Fruit fly (Drosophila melanogaster) whole organism, prepupa: ENCODE data around the gene nis.

Source experiments
- CG10669 ChIP-seq: fragments of 200-800 bp; sonication (Bioruptor generic); optimal IDR thresholded peaks from 3 replicates; lab custom pipeline; 2018; ENCODE audit warnings: missing biosample characterization, mild to moderate bottlenecking, missing genetic modification characterization, moderate library complexity
- CG11294 ChIP-seq: fragments of 200-800 bp; sonication (Bioruptor generic); IDR thresholded peaks from 2 replicates; pipeline ENCODE4 v1.3.6; 2022; ENCODE audit warnings: missing biosample characterization, missing genetic modification characterization
- CG15336 ChIP-seq: fragments of 200-800 bp; sonication (Bioruptor generic); IDR thresholded peaks from 2 replicates; pipeline ENCODE4 v1.3.6; 2022; ENCODE audit warnings: missing biosample characterization, missing genetic modification characterization
- CG1621 ChIP-seq: fragments of 200-800 bp; sonication (Bioruptor generic); optimal IDR thresholded peaks from 3 replicates; lab custom pipeline; 2018; ENCODE audit warnings: missing biosample characterization, mild to moderate bottlenecking, missing genetic modification characterization
- CG16779 ChIP-seq: fragments of 200-800 bp; sonication (Bioruptor generic); optimal IDR thresholded peaks from 3 replicates; lab custom pipeline; 2017; ENCODE audit warnings: missing biosample characterization, mild to moderate bottlenecking, missing genetic modification characterization
- CG3032 ChIP-seq: fragments of 200-800 bp; optimal IDR thresholded peaks from 2 replicates; lab custom pipeline; 2019; ENCODE audit warnings: missing biosample characterization, mild to moderate bottlenecking, missing genetic modification characterization, moderate library complexity
- CG31627 ChIP-seq: fragments of 200-800 bp; sonication (Bioruptor generic); optimal IDR thresholded peaks from 3 replicates; lab custom pipeline; 2016; ENCODE audit warnings: missing biosample characterization, missing genetic modification characterization
- CG32006 ChIP-seq: fragments of 200-800 bp; sonication (Bioruptor generic); optimal IDR thresholded peaks from 3 replicates; lab custom pipeline; 2017; ENCODE audit warnings: missing biosample characterization, mild to moderate bottlenecking, missing genetic modification characterization
- CG34406 ChIP-seq: fragments of 200-800 bp; sonication (Bioruptor generic); optimal IDR thresholded peaks from 3 replicates; lab custom pipeline; 2016; ENCODE audit warnings: missing biosample characterization, missing genetic modification characterization
- CG3919 ChIP-seq: fragments of 200-800 bp; sonication (Bioruptor generic); optimal IDR thresholded peaks from 3 replicates; lab custom pipeline; 2016; ENCODE audit warnings: missing biosample characterization, missing genetic modification characterization
- CG4318 ChIP-seq: fragments of 200-800 bp; sonication (Bioruptor generic); optimal IDR thresholded peaks from 3 replicates; lab custom pipeline; 2017; ENCODE audit warnings: missing biosample characterization, mild to moderate bottlenecking, missing genetic modification characterization
- CG6163 ChIP-seq: fragments of 200-800 bp; sonication (Bioruptor generic); IDR thresholded peaks from 3 replicates; pipeline ENCODE4 v1.3.6; 2022; ENCODE audit warnings: missing biosample characterization, missing genetic modification characterization
- CG6276 ChIP-seq: fragments of 200-800 bp; sonication (Bioruptor generic); optimal IDR thresholded peaks from 2 replicates; lab custom pipeline; 2017; ENCODE audit warnings: missing biosample characterization, mild to moderate bottlenecking, missing genetic modification characterization
- CG6792 ChIP-seq: fragments of 200-800 bp; sonication (Bioruptor generic); optimal IDR thresholded peaks from 3 replicates; lab custom pipeline; 2016; ENCODE audit warnings: missing biosample characterization, missing genetic modification characterization
- CG6808 ChIP-seq: fragments of 200-800 bp; sonication (Bioruptor generic); optimal IDR thresholded peaks from 3 replicates; lab custom pipeline; 2017; ENCODE audit warnings: missing biosample characterization, missing genetic modification characterization, mild to moderate bottlenecking, moderate library complexity, missing genetic modification reagents
- CG6854 ChIP-seq: fragments of 200-800 bp; sonication (Bioruptor generic); optimal IDR thresholded peaks from 2 replicates; lab custom pipeline; 2017; ENCODE audit warnings: missing biosample characterization, mild to moderate bottlenecking, missing genetic modification characterization
- CG8319 ChIP-seq: fragments of 200-800 bp; sonication (Bioruptor generic); optimal IDR thresholded peaks from 3 replicates; lab custom pipeline; 2016; ENCODE audit warnings: missing biosample characterization, missing genetic modification characterization
- CG8632 ChIP-seq: fragments of 200-800 bp; sonication (Bioruptor generic); optimal IDR thresholded peaks from 3 replicates; lab custom pipeline; 2016; ENCODE audit warnings: missing biosample characterization, missing genetic modification characterization
- CG9139 ChIP-seq: fragments of 200-800 bp; sonication (Bioruptor generic); optimal IDR thresholded peaks from 3 replicates; lab custom pipeline; 2017; ENCODE audit warnings: missing biosample characterization, mild to moderate bottlenecking, missing genetic modification characterization
- Eip75B ChIP-seq: fragments of 200-800 bp; sonication (Bioruptor generic); optimal IDR thresholded peaks from 3 replicates; lab custom pipeline; 2016; ENCODE audit warnings: missing biosample characterization, missing genetic modification characterization
- Eip93F ChIP-seq: fragments of 200-800 bp; sonication (Bioruptor generic); optimal IDR thresholded peaks from 2 replicates; lab custom pipeline; 2016; ENCODE audit warnings: missing biosample characterization, mild to moderate bottlenecking, missing genetic modification characterization
- Ets21C ChIP-seq: fragments of 200-800 bp; sonication (Bioruptor generic); optimal IDR thresholded peaks from 3 replicates; lab custom pipeline; 2016; ENCODE audit warnings: missing biosample characterization, missing genetic modification characterization
- Ets96B ChIP-seq: fragments of 200-800 bp; optimal IDR thresholded peaks from 2 replicates; lab custom pipeline; 2019; ENCODE audit warnings: missing biosample characterization, mild to moderate bottlenecking, missing genetic modification characterization, moderate library complexity
- Gug ChIP-seq: fragments of 200-800 bp; sonication (Bioruptor generic); IDR thresholded peaks from 2 replicates; pipeline ENCODE4 v1.3.6; 2022; ENCODE audit warnings: missing biosample characterization, missing genetic modification characterization
- Hr39 ChIP-seq: fragments of 200-800 bp; sonication (Bioruptor generic); optimal IDR thresholded peaks from 2 replicates; lab custom pipeline; 2016; ENCODE audit warnings: missing biosample characterization, missing genetic modification characterization
- Hr4 ChIP-seq: fragments of 200-800 bp; sonication (Bioruptor generic); optimal IDR thresholded peaks from 3 replicates; lab custom pipeline; 2016; ENCODE audit warnings: missing biosample characterization, missing genetic modification characterization
- Lpt ChIP-seq: fragments of 200-800 bp; sonication (Bioruptor generic); optimal IDR thresholded peaks from 3 replicates; lab custom pipeline; 2016; ENCODE audit warnings: missing biosample characterization, missing genetic modification characterization
- Met ChIP-seq: fragments of 200-800 bp; sonication (Bioruptor generic); optimal IDR thresholded peaks from 3 replicates; lab custom pipeline; 2016; ENCODE audit warnings: missing biosample characterization, missing genetic modification characterization
- OdsH ChIP-seq: fragments of 200-800 bp; sonication (Bioruptor generic); optimal IDR thresholded peaks from 3 replicates; lab custom pipeline; 2016; ENCODE audit warnings: missing biosample characterization, missing genetic modification characterization
- Smox ChIP-seq: fragments of 200-800 bp; sonication (Bioruptor generic); optimal IDR thresholded peaks from 3 replicates; lab custom pipeline; 2016; ENCODE audit warnings: missing biosample characterization, missing genetic modification characterization
- Sox102F ChIP-seq: fragments of 200-800 bp; sonication (Bioruptor generic); optimal IDR thresholded peaks from 2 replicates; lab custom pipeline; 2016; ENCODE audit warnings: missing biosample characterization, mild to moderate bottlenecking, missing genetic modification characterization
- Sox14 ChIP-seq: fragments of 200-800 bp; sonication (Bioruptor generic); optimal IDR thresholded peaks from 3 replicates; lab custom pipeline; 2016; ENCODE audit warnings: missing biosample characterization, missing genetic modification characterization
- Sox15 ChIP-seq: fragments of 200-800 bp; sonication (Bioruptor generic); optimal IDR thresholded peaks from 3 replicates; lab custom pipeline; 2016; ENCODE audit warnings: missing biosample characterization, missing genetic modification characterization
- achi ChIP-seq: fragments of 200-800 bp; sonication (Bioruptor generic); optimal IDR thresholded peaks from 3 replicates; lab custom pipeline; 2016; ENCODE audit warnings: missing biosample characterization, missing genetic modification characterization
- dac ChIP-seq: fragments of 200-800 bp; sonication (Bioruptor generic); optimal IDR thresholded peaks from 2 replicates; lab custom pipeline; 2017; ENCODE audit warnings: missing biosample characterization, mild to moderate bottlenecking, missing genetic modification characterization
- dsx ChIP-seq: fragments of 200-800 bp; optimal IDR thresholded peaks from 3 replicates; lab custom pipeline; 2019; ENCODE audit warnings: missing biosample characterization, mild to moderate bottlenecking, missing genetic modification characterization, moderate library complexity; ENCODE audit not compliant: poor library complexity, severe bottlenecking
- fd59A ChIP-seq: fragments of 200-800 bp; sonication (Bioruptor generic); optimal IDR thresholded peaks from 2 replicates; lab custom pipeline; 2017; ENCODE audit warnings: missing biosample characterization, mild to moderate bottlenecking, missing genetic modification characterization, missing genetic modification reagents
- fd85E ChIP-seq: fragments of 200-800 bp; sonication (Bioruptor generic); optimal IDR thresholded peaks from 3 replicates; lab custom pipeline; 2016; ENCODE audit warnings: missing biosample characterization, missing genetic modification characterization
- fkh ChIP-seq: fragments of 200-800 bp; sonication (Bioruptor generic); optimal IDR thresholded peaks from 3 replicates; lab custom pipeline; 2017; ENCODE audit warnings: missing biosample characterization, mild to moderate bottlenecking, missing genetic modification characterization, moderate library complexity
- lz ChIP-seq: fragments of 200-800 bp; sonication (Bioruptor generic); optimal IDR thresholded peaks from 3 replicates; lab custom pipeline; 2016; ENCODE audit warnings: missing biosample characterization, missing genetic modification characterization
- net ChIP-seq: fragments of 200-800 bp; sonication (Bioruptor generic); optimal IDR thresholded peaks from 3 replicates; lab custom pipeline; 2016; ENCODE audit warnings: missing biosample characterization, missing genetic modification characterization
- pdm3 ChIP-seq: fragments of 200-800 bp; sonication (Bioruptor generic); optimal IDR thresholded peaks from 3 replicates; lab custom pipeline; 2016; ENCODE audit warnings: missing biosample characterization, missing genetic modification characterization
- salr ChIP-seq, 2 experiments: fragments of 200-800 bp; sonication (Bioruptor generic); optimal IDR thresholded peaks; 3 replicates each; lab custom pipeline; 2016 to 2018; ENCODE audit warnings: missing biosample characterization in 2 of 2, missing genetic modification characterization in 2 of 2, mild to moderate bottlenecking in 1 of 2
- spab ChIP-seq: fragments of 200-800 bp; sonication (Bioruptor generic); optimal IDR thresholded peaks from 2 replicates; lab custom pipeline; 2017; ENCODE audit warnings: missing biosample characterization, mild to moderate bottlenecking, missing genetic modification characterization, missing genetic modification reagents
- ss ChIP-seq, 2 experiments: fragments of 200-800 bp; sonication (Bioruptor generic); optimal IDR thresholded peaks; 2 replicates in 1 of 2; 3 replicates in 1 of 2; lab custom pipeline; 2017 to 2018; ENCODE audit warnings: mild to moderate bottlenecking in 2 of 2, missing biosample characterization in 2 of 2, missing genetic modification characterization in 2 of 2, moderate library complexity in 1 of 2

Gene nis

dm6 chr2L:1590167-1590566, 3.2 kb upstream of the nis start (continued):
- peak; percentile 93 for TF ChIP-seq CG15336 (GFP tag; lab: Robert Waterston, UW)
- TF ChIP-seq lz (GFP tag; lab: Kevin White, UChicago) = peak; percentile 60
- TF ChIP-seq CG10669 (GFP tag; lab: Kevin White, UChicago) = peak; percentile 30
- TF ChIP-seq Ets21C (GFP tag; lab: Kevin White, UChicago) = peak; percentile 7
- no peak for TF ChIP-seq CG8319 (GFP tag; lab: Kevin White, UChicago)
- TF ChIP-seq pdm3 = peak; percentile 81
- no peak for TF ChIP-seq fd59A (GFP tag; lab: Kevin White, UChicago)
- peak; percentile 92 for TF ChIP-seq CG32006 (GFP tag; lab: Kevin White, UChicago)
- peak; percentile 77 for TF ChIP-seq CG11294 (GFP tag; lab: Robert Waterston, UW)
- peak; percentile 73 for TF ChIP-seq net (GFP tag; lab: Kevin White, UChicago)
- no peak for TF ChIP-seq CG6854 (GFP tag; lab: Kevin White, UChicago)
- TF ChIP-seq CG3919 = peak; percentile 83
- peak; percentile 71 for TF ChIP-seq Eip75B
- TF ChIP-seq spab (GFP tag; lab: Kevin White, UChicago) = no peak
- TF ChIP-seq fkh (GFP tag; lab: Kevin White, UChicago) = peak; percentile 18
- peak; percentile 80 for TF ChIP-seq achi (GFP tag; lab: Kevin White, UChicago)
- TF ChIP-seq salr (GFP tag; optimal IDR thresholded peaks at IDR 0.05; lab: Kevin White, UChicago) = peak; percentile 4 to 66
- TF ChIP-seq dac = peak; percentile 70
- peak; percentile 92 for TF ChIP-seq CG6163 (GFP tag; lab: Robert Waterston, UW)
- no peak for TF ChIP-seq fd85E (GFP tag; lab: Kevin White, UChicago)
- TF ChIP-seq CG9139 (GFP tag; lab: Kevin White, UChicago) = no peak
- no peak for TF ChIP-seq ss (GFP tag; optimal IDR thresholded peaks at IDR 0.05; lab: Kevin White, UChicago)
- TF ChIP-seq CG3032 (tag; lab: Kevin White, UChicago) = no peak
- peak; percentile 61 for TF ChIP-seq Met (GFP tag; lab: Kevin White, UChicago)
- TF ChIP-seq Hr4 (GFP tag; lab: Kevin White, UChicago) = peak; percentile 90
- peak; percentile 73 for TF ChIP-seq Sox14 (GFP tag; lab: Kevin White, UChicago)
- peak; percentile 77 for TF ChIP-seq CG4318 (GFP tag; lab: Kevin White, UChicago)

- TF ChIP-seq pdm3 (no peak), Eip93F (no peak), Ets21C (GFP tag; lab: Kevin White, UChicago) (no peak), CG32006 (GFP tag; lab: Kevin White, UChicago) (no peak), CG6808 (GFP tag; lab: Kevin White, UChicago) (no peak), net (GFP tag; lab: Kevin White, UChicago) (no peak), CG11294 (GFP tag; lab: Robert Waterston, UW) (no peak), Hr4 (GFP tag; lab: Kevin White, UChicago) (no peak)
Observed at dm6 chr2L:1579800-1580199, 7.2 kb downstream of the nis start.

- peak; percentile 8 for TF ChIP-seq pdm3
- TF ChIP-seq Eip75B = no peak
- TF ChIP-seq CG1621 = no peak
- no peak for TF ChIP-seq CG9139 (GFP tag; lab: Kevin White, UChicago)
- TF ChIP-seq Sox15 (GFP tag; lab: Kevin White, UChicago) = no peak
- TF ChIP-seq CG6854 (GFP tag; lab: Kevin White, UChicago) = no peak
- TF ChIP-seq CG4318 (GFP tag; lab: Kevin White, UChicago) = no peak
- peak; percentile 13 for TF ChIP-seq Smox (GFP tag; lab: Kevin White, UChicago)
- TF ChIP-seq CG11294 (GFP tag; lab: Robert Waterston, UW) = no peak
- peak; percentile 19 for TF ChIP-seq Sox102F (GFP tag; lab: Kevin White, UChicago)
- TF ChIP-seq Gug (GFP tag; lab: Robert Waterston, UW) = no peak
- no peak for TF ChIP-seq fd85E (GFP tag; lab: Kevin White, UChicago)
- no peak for TF ChIP-seq dac
- TF ChIP-seq Ets96B (tag; lab: Kevin White, UChicago) = no peak
- no peak for TF ChIP-seq OdsH
- TF ChIP-seq CG6276 (GFP tag; lab: Kevin White, UChicago) = no peak
- TF ChIP-seq CG8632 = no peak
- TF ChIP-seq CG31627 (GFP tag; lab: Kevin White, UChicago) = peak; percentile 30
- TF ChIP-seq Eip93F = no peak
- TF ChIP-seq CG6808 (GFP tag; lab: Kevin White, UChicago) = no peak
- no peak for TF ChIP-seq CG6792
- no peak for TF ChIP-seq Lpt (GFP tag; lab: Kevin White, UChicago)
- TF ChIP-seq Hr39 (GFP tag; lab: Kevin White, UChicago) = peak; percentile 44
- no peak for TF ChIP-seq Hr4 (GFP tag; lab: Kevin White, UChicago)
- TF ChIP-seq CG3919 = no peak
- no peak for TF ChIP-seq CG34406
- TF ChIP-seq ss (GFP tag; optimal IDR thresholded peaks at IDR 0.05; lab: Kevin White, UChicago) = no peak
- TF ChIP-seq dsx = no peak
- TF ChIP-seq achi (GFP tag; lab: Kevin White, UChicago) = peak; percentile 3
- TF ChIP-seq CG16779 (tag; lab: Kevin White, UChicago) = no peak
Observed at dm6 chr2L:1579254-1579653, 7.7 kb downstream of the nis start.
